Fruit fly (Drosophila melanogaster) whole organism, prepupa: ENCODE measurements around the gene tipE.
A peak's percentile ranks its signal among the peaks of the same experiment; 100 is the strongest.

Experiments used
- CG10631 ChIP-seq: fragments of 200-800 bp; sonication (Bioruptor generic); optimal IDR thresholded peaks from 2 replicates; lab custom pipeline; 2016; ENCODE audit warnings: missing biosample characterization, missing genetic modification characterization
- CG11762 ChIP-seq: fragments of 200-800 bp; sonication (Bioruptor generic); optimal IDR thresholded peaks from 3 replicates; lab custom pipeline; 2016; ENCODE audit warnings: missing biosample characterization, missing genetic modification characterization; ENCODE audit not compliant: insufficient read depth
- CG11902 ChIP-seq: fragments of 200-800 bp; sonication (Bioruptor generic); optimal IDR thresholded peaks from 3 replicates; lab custom pipeline; 2016; ENCODE audit warnings: missing biosample characterization, missing genetic modification characterization
- CG16779 ChIP-seq: fragments of 200-800 bp; sonication (Bioruptor generic); optimal IDR thresholded peaks from 3 replicates; lab custom pipeline; 2017; ENCODE audit warnings: missing biosample characterization, mild to moderate bottlenecking, missing genetic modification characterization
- CG3032 ChIP-seq: fragments of 200-800 bp; optimal IDR thresholded peaks from 2 replicates; lab custom pipeline; 2019; ENCODE audit warnings: missing biosample characterization, mild to moderate bottlenecking, missing genetic modification characterization, moderate library complexity
- CG32006 ChIP-seq: fragments of 200-800 bp; sonication (Bioruptor generic); optimal IDR thresholded peaks from 3 replicates; lab custom pipeline; 2017; ENCODE audit warnings: missing biosample characterization, mild to moderate bottlenecking, missing genetic modification characterization
- CG34406 ChIP-seq: fragments of 200-800 bp; sonication (Bioruptor generic); optimal IDR thresholded peaks from 3 replicates; lab custom pipeline; 2016; ENCODE audit warnings: missing biosample characterization, missing genetic modification characterization
- CG3919 ChIP-seq: fragments of 200-800 bp; sonication (Bioruptor generic); optimal IDR thresholded peaks from 3 replicates; lab custom pipeline; 2016; ENCODE audit warnings: missing biosample characterization, missing genetic modification characterization
- CG6163 ChIP-seq: fragments of 200-800 bp; sonication (Bioruptor generic); IDR thresholded peaks from 3 replicates; pipeline ENCODE4 v1.3.6; 2022; ENCODE audit warnings: missing biosample characterization, missing genetic modification characterization
- CG6276 ChIP-seq: fragments of 200-800 bp; sonication (Bioruptor generic); optimal IDR thresholded peaks from 2 replicates; lab custom pipeline; 2017; ENCODE audit warnings: missing biosample characterization, mild to moderate bottlenecking, missing genetic modification characterization
- CG6792 ChIP-seq: fragments of 200-800 bp; sonication (Bioruptor generic); optimal IDR thresholded peaks from 3 replicates; lab custom pipeline; 2016; ENCODE audit warnings: missing biosample characterization, missing genetic modification characterization
- CG6808 ChIP-seq: fragments of 200-800 bp; sonication (Bioruptor generic); optimal IDR thresholded peaks from 3 replicates; lab custom pipeline; 2017; ENCODE audit warnings: missing biosample characterization, missing genetic modification characterization, mild to moderate bottlenecking, moderate library complexity, missing genetic modification reagents
- CG6854 ChIP-seq: fragments of 200-800 bp; sonication (Bioruptor generic); optimal IDR thresholded peaks from 2 replicates; lab custom pipeline; 2017; ENCODE audit warnings: missing biosample characterization, mild to moderate bottlenecking, missing genetic modification characterization
- CG7368 ChIP-seq: fragments of 200-800 bp; sonication (Bioruptor generic); optimal IDR thresholded peaks from 3 replicates; lab custom pipeline; 2016; ENCODE audit warnings: missing biosample characterization, missing genetic modification characterization
- CG9139 ChIP-seq: fragments of 200-800 bp; sonication (Bioruptor generic); optimal IDR thresholded peaks from 3 replicates; lab custom pipeline; 2017; ENCODE audit warnings: missing biosample characterization, mild to moderate bottlenecking, missing genetic modification characterization
- Eip75B ChIP-seq: fragments of 200-800 bp; sonication (Bioruptor generic); optimal IDR thresholded peaks from 3 replicates; lab custom pipeline; 2016; ENCODE audit warnings: missing biosample characterization, missing genetic modification characterization
- Eip78C ChIP-seq: fragments of 200-800 bp; sonication (Bioruptor generic); peaks from one replicate; lab custom pipeline; 2016; ENCODE audit warnings: missing biosample characterization, missing genetic modification characterization
- Eip93F ChIP-seq: fragments of 200-800 bp; sonication (Bioruptor generic); optimal IDR thresholded peaks from 2 replicates; lab custom pipeline; 2016; ENCODE audit warnings: missing biosample characterization, mild to moderate bottlenecking, missing genetic modification characterization
- Ets21C ChIP-seq: fragments of 200-800 bp; sonication (Bioruptor generic); optimal IDR thresholded peaks from 3 replicates; lab custom pipeline; 2016; ENCODE audit warnings: missing biosample characterization, missing genetic modification characterization
- Ets96B ChIP-seq: fragments of 200-800 bp; optimal IDR thresholded peaks from 2 replicates; lab custom pipeline; 2019; ENCODE audit warnings: missing biosample characterization, mild to moderate bottlenecking, missing genetic modification characterization, moderate library complexity
- Gug ChIP-seq: fragments of 200-800 bp; sonication (Bioruptor generic); IDR thresholded peaks from 2 replicates; pipeline ENCODE4 v1.3.6; 2022; ENCODE audit warnings: missing biosample characterization, missing genetic modification characterization
- Hr38 ChIP-seq: sonication (Bioruptor generic); optimal IDR thresholded peaks from 2 replicates; lab custom pipeline; 2016; ENCODE audit warnings: missing biosample characterization, missing genetic modification characterization
- Hr4 ChIP-seq: fragments of 200-800 bp; sonication (Bioruptor generic); optimal IDR thresholded peaks from 3 replicates; lab custom pipeline; 2016; ENCODE audit warnings: missing biosample characterization, missing genetic modification characterization
- Met ChIP-seq: fragments of 200-800 bp; sonication (Bioruptor generic); optimal IDR thresholded peaks from 3 replicates; lab custom pipeline; 2016; ENCODE audit warnings: missing biosample characterization, missing genetic modification characterization
- OdsH ChIP-seq: fragments of 200-800 bp; sonication (Bioruptor generic); optimal IDR thresholded peaks from 3 replicates; lab custom pipeline; 2016; ENCODE audit warnings: missing biosample characterization, missing genetic modification characterization
- Smox ChIP-seq: fragments of 200-800 bp; sonication (Bioruptor generic); optimal IDR thresholded peaks from 3 replicates; lab custom pipeline; 2016; ENCODE audit warnings: missing biosample characterization, missing genetic modification characterization
- Sox102F ChIP-seq: fragments of 200-800 bp; sonication (Bioruptor generic); optimal IDR thresholded peaks from 2 replicates; lab custom pipeline; 2016; ENCODE audit warnings: missing biosample characterization, mild to moderate bottlenecking, missing genetic modification characterization
- Sox14 ChIP-seq: fragments of 200-800 bp; sonication (Bioruptor generic); optimal IDR thresholded peaks from 3 replicates; lab custom pipeline; 2016; ENCODE audit warnings: missing biosample characterization, missing genetic modification characterization
- Sox15 ChIP-seq: fragments of 200-800 bp; sonication (Bioruptor generic); optimal IDR thresholded peaks from 3 replicates; lab custom pipeline; 2016; ENCODE audit warnings: missing biosample characterization, missing genetic modification characterization
- acj6 ChIP-seq: fragments of 200-800 bp; sonication (Bioruptor generic); optimal IDR thresholded peaks from 3 replicates; lab custom pipeline; 2016; ENCODE audit warnings: missing biosample characterization, missing genetic modification characterization
- cyc ChIP-seq: fragments of 200-800 bp; sonication (Bioruptor generic); optimal IDR thresholded peaks from 3 replicates; lab custom pipeline; 2016; ENCODE audit warnings: missing biosample characterization, missing genetic modification characterization
- dac ChIP-seq: fragments of 200-800 bp; sonication (Bioruptor generic); optimal IDR thresholded peaks from 2 replicates; lab custom pipeline; 2017; ENCODE audit warnings: missing biosample characterization, mild to moderate bottlenecking, missing genetic modification characterization
- dsx ChIP-seq: fragments of 200-800 bp; optimal IDR thresholded peaks from 3 replicates; lab custom pipeline; 2019; ENCODE audit warnings: missing biosample characterization, mild to moderate bottlenecking, missing genetic modification characterization, moderate library complexity; ENCODE audit not compliant: poor library complexity, severe bottlenecking
- eg ChIP-seq: fragments of 200-800 bp; sonication (Bioruptor generic); IDR thresholded peaks from 3 replicates; pipeline ENCODE4 v1.3.6; 2022; ENCODE audit warnings: missing biosample characterization, missing genetic modification characterization
- esn ChIP-seq: fragments of 200-800 bp; sonication (Bioruptor generic); optimal IDR thresholded peaks from 2 replicates; lab custom pipeline; 2016; ENCODE audit warnings: missing biosample characterization, mild to moderate bottlenecking, missing genetic modification characterization, moderate library complexity
- fd59A ChIP-seq: fragments of 200-800 bp; sonication (Bioruptor generic); optimal IDR thresholded peaks from 2 replicates; lab custom pipeline; 2017; ENCODE audit warnings: missing biosample characterization, mild to moderate bottlenecking, missing genetic modification characterization, missing genetic modification reagents
- lz ChIP-seq: fragments of 200-800 bp; sonication (Bioruptor generic); optimal IDR thresholded peaks from 3 replicates; lab custom pipeline; 2016; ENCODE audit warnings: missing biosample characterization, missing genetic modification characterization
- net ChIP-seq: fragments of 200-800 bp; sonication (Bioruptor generic); optimal IDR thresholded peaks from 3 replicates; lab custom pipeline; 2016; ENCODE audit warnings: missing biosample characterization, missing genetic modification characterization
- pdm3 ChIP-seq: fragments of 200-800 bp; sonication (Bioruptor generic); optimal IDR thresholded peaks from 3 replicates; lab custom pipeline; 2016; ENCODE audit warnings: missing biosample characterization, missing genetic modification characterization
- salr ChIP-seq, 2 experiments: fragments of 200-800 bp; sonication (Bioruptor generic); optimal IDR thresholded peaks; 3 replicates each; lab custom pipeline; 2016 to 2018; ENCODE audit warnings: missing biosample characterization in 2 of 2, missing genetic modification characterization in 2 of 2, mild to moderate bottlenecking in 1 of 2
- svp ChIP-seq: fragments of 200-800 bp; sonication (Bioruptor generic); peaks from one replicate; lab custom pipeline; 2016; ENCODE audit warnings: missing biosample characterization, missing genetic modification characterization
- topi ChIP-seq: fragments of 200-800 bp; sonication (Bioruptor generic); optimal IDR thresholded peaks from 3 replicates; lab custom pipeline; 2016; ENCODE audit warnings: missing biosample characterization, missing genetic modification characterization
- vri ChIP-seq: fragments of 200-800 bp; sonication (Bioruptor generic); optimal IDR thresholded peaks from 3 replicates; lab custom pipeline; 2016; ENCODE audit warnings: missing biosample characterization, mild to moderate bottlenecking, missing genetic modification characterization

Gene tipE

dm6 chr3L:4228187-4228836 lies 40.0 kb downstream of the tipE start (continued):
- peak; percentile 98 for TF ChIP-seq dsx (GFP tag; lab: Kevin White, UChicago)
- peak; percentile 88 for TF ChIP-seq vri (GFP tag; lab: Kevin White, UChicago)
- TF ChIP-seq lz (GFP tag; lab: Kevin White, UChicago), result peak; percentile 98
- peak; percentile 99 for TF ChIP-seq CG32006 (GFP tag; lab: Kevin White, UChicago)
- TF ChIP-seq Hr4, result peak; percentile 99
- TF ChIP-seq Ets96B (tag; lab: Kevin White, UChicago), result peak; percentile 99
- TF ChIP-seq Met (GFP tag; lab: Kevin White, UChicago), result peak; percentile 97
- peak; percentile 98 for TF ChIP-seq net (GFP tag; lab: Kevin White, UChicago)
- peak; percentile 97 for TF ChIP-seq dac (GFP tag; lab: Kevin White, UChicago)
- TF ChIP-seq CG34406 (GFP tag; lab: Kevin White, UChicago), result peak; percentile 97
- TF ChIP-seq salr (GFP tag; optimal IDR thresholded peaks at IDR 0.05; lab: Kevin White, UChicago), result peak; percentile 96 to 98
- TF ChIP-seq pdm3 (GFP tag; lab: Kevin White, UChicago), result peak; percentile 98
- TF ChIP-seq Sox14 (GFP tag; lab: Kevin White, UChicago), result peak; percentile 99
- peak; percentile 99 for TF ChIP-seq Eip75B
- peak; percentile 99 for TF ChIP-seq svp (GFP tag; lab: Kevin White, UChicago)
- TF ChIP-seq esn (GFP tag; lab: Kevin White, UChicago), result peak; percentile 98
- peak; percentile 91 for TF ChIP-seq Ets21C (GFP tag; lab: Kevin White, UChicago)
- peak; percentile 99 for TF ChIP-seq CG6163 (GFP tag; lab: Robert Waterston, UW)
- peak; percentile 99 for TF ChIP-seq eg (GFP tag; lab: Robert Waterston, UW)
- TF ChIP-seq Hr38 (GFP tag; lab: Kevin White, UChicago), result peak; percentile 87
- peak; percentile 97 for TF ChIP-seq CG11762 (GFP tag; lab: Kevin White, UChicago)
- TF ChIP-seq CG6854 (GFP tag; lab: Kevin White, UChicago), result peak; percentile 89
- peak; percentile 98 for TF ChIP-seq OdsH (GFP tag; lab: Kevin White, UChicago)
- peak; percentile 98 for TF ChIP-seq topi (GFP tag; lab: Kevin White, UChicago)
- TF ChIP-seq CG10631 (GFP tag; lab: Kevin White, UChicago), result peak; percentile 99
- peak; percentile 91 for TF ChIP-seq Smox (GFP tag; lab: Kevin White, UChicago)
- TF ChIP-seq CG3032 (tag; lab: Kevin White, UChicago), result peak; percentile 99
- peak; percentile 97 for TF ChIP-seq CG11902 (GFP tag; lab: Kevin White, UChicago)

dm6 chr3L:4229365-4229967 lies 41.2 kb downstream of the tipE start:
- TF ChIP-seq CG10631 (GFP tag; lab: Kevin White, UChicago) (peak; percentile 1), Eip78C (peak; percentile 65), pdm3 (GFP tag; lab: Kevin White, UChicago) (no peak)

- TF ChIP-seq CG6276 (GFP tag; lab: Kevin White, UChicago), result peak; percentile 91
- TF ChIP-seq CG9139 (GFP tag; lab: Kevin White, UChicago), result peak; percentile 87
- peak; percentile 81 for TF ChIP-seq Sox15
- peak; percentile 88 for TF ChIP-seq CG7368 (GFP tag; lab: Kevin White, UChicago)
- peak; percentile 54 for TF ChIP-seq lz (GFP tag; lab: Kevin White, UChicago)
- TF ChIP-seq OdsH (GFP tag; lab: Kevin White, UChicago), result peak; percentile 94
- TF ChIP-seq Eip75B, result peak; percentile 93
- peak; percentile 39 for TF ChIP-seq Sox102F
- TF ChIP-seq CG3032 (tag; lab: Kevin White, UChicago), result peak; percentile 94
- TF ChIP-seq acj6 (GFP tag; lab: Kevin White, UChicago), result peak; percentile 90
- TF ChIP-seq CG6808 (GFP tag; lab: Kevin White, UChicago), result peak; percentile 95
- peak; percentile 67 for TF ChIP-seq esn (GFP tag; lab: Kevin White, UChicago)
- TF ChIP-seq Eip93F (GFP tag; lab: Kevin White, UChicago), result no peak
- TF ChIP-seq fd59A (GFP tag; lab: Kevin White, UChicago), result peak; percentile 93
- TF ChIP-seq vri (GFP tag; lab: Kevin White, UChicago), result no peak
- peak; percentile 86 for TF ChIP-seq CG16779
- peak; percentile 85 for TF ChIP-seq Gug (GFP tag; lab: Robert Waterston, UW)
- peak; percentile 93 for TF ChIP-seq CG3919 (GFP tag; lab: Kevin White, UChicago)
- peak; percentile 79 for TF ChIP-seq CG11902 (GFP tag; lab: Kevin White, UChicago)
- peak; percentile 72 for TF ChIP-seq topi (GFP tag; lab: Kevin White, UChicago)
- TF ChIP-seq cyc (GFP tag; lab: Kevin White, UChicago), result peak; percentile 65
- peak; percentile 97 for TF ChIP-seq CG32006 (GFP tag; lab: Kevin White, UChicago)
- peak; percentile 89 for TF ChIP-seq dsx (GFP tag; lab: Kevin White, UChicago)
- TF ChIP-seq CG34406 (GFP tag; lab: Kevin White, UChicago), result peak; percentile 81
- peak; percentile 97 for TF ChIP-seq Eip78C
- TF ChIP-seq CG6792 (GFP tag; lab: Kevin White, UChicago), result peak; percentile 83
- TF ChIP-seq Hr4, result peak; percentile 97
These were observed 42.1 kb downstream of the tipE start for dm6 chr3L:4230357-4230901.
